Worm (Caenorhabditis elegans) whole organism, L4/young adult: ENCODE data around the gene Y49F6B.14.
"Not testable (repeated sequence)": the region's sequence is repeated elsewhere in the genome, so short reads cannot be mapped to it uniquely, and the experiment has no call there.

Experiments
- W03F9.2 ChIP-seq: fragments of 150-350 bp; optimal IDR thresholded peaks from 2 replicates; lab custom pipeline; 2014; ENCODE audit warnings: missing biosample characterization, missing genetic modification characterization
- dao-5 ChIP-seq: sonication (generic microtip); optimal IDR thresholded peaks from 2 replicates; lab custom pipeline; 2016; ENCODE audit warnings: missing genotype, missing genetic modification characterization, moderate library complexity, missing compliant biosample characterization
- him-1 ChIP-seq: sonication (generic microtip); optimal IDR thresholded peaks from 2 replicates; lab custom pipeline; 2016; ENCODE audit warnings: missing genotype, missing genetic modification reagents, missing genetic modification characterization, missing compliant biosample characterization

Y49F6B.14 gene

ce11 chrII:3499386-3499785 is 15.9 kb downstream of the Y49F6B.14 start, which contains the start of gene Y49F6B.9:
TSS of gene Y49F6B.9 (minus strand) at chrII:3499387.
- TF ChIP-seq him-1 (tag; lab: Kevin White, UChicago) (no peak), dao-5 (tag; lab: Kevin White, UChicago) (no peak), W03F9.2 (tag; lab: Kevin White, UChicago) (no peak)

ce11 chrII:3490797-3491196 is 24.5 kb downstream of the Y49F6B.14 start, which contains the start of gene fbxb-112:
TSS of gene fbxb-112 (plus strand) at chrII:3491097.
- not testable (repeated sequence) for TF ChIP-seq dao-5, W03F9.2, him-1 (tag; lab: Kevin White, UChicago)

ce11 chrII:3482231-3482630 is 33.1 kb downstream of the Y49F6B.14 start, which contains the start of gene smu-2:
TSS of gene smu-2 (plus strand) at chrII:3482408.
- TF ChIP-seq him-1 (tag; lab: Kevin White, UChicago) (no peak), dao-5 (tag; lab: Kevin White, UChicago) (no peak), W03F9.2 (tag; lab: Kevin White, UChicago) (no peak)

ce11 chrII:3481584-3481983 is 33.7 kb downstream of the Y49F6B.14 start, which contains the start of gene Y49F6B.8:
TSS of gene Y49F6B.8 (minus strand) at chrII:3481684.
- no peak for TF ChIP-seq W03F9.2 (tag; lab: Kevin White, UChicago)
- TF ChIP-seq him-1 (tag; lab: Kevin White, UChicago): no peak
- TF ChIP-seq dao-5 (tag; lab: Kevin White, UChicago): no peak

ce11 chrII:3477171-3477570 is 38.1 kb downstream of the Y49F6B.14 start, which contains the start of gene fbxb-104:
TSS of gene fbxb-104 (minus strand) at chrII:3477271.
- TF ChIP-seq dao-5 (tag; lab: Kevin White, UChicago) (no peak), him-1 (tag; lab: Kevin White, UChicago) (no peak), W03F9.2 (tag; lab: Kevin White, UChicago) (no peak)

ce11 chrII:3476536-3476935 is 38.7 kb downstream of the Y49F6B.14 start:
- no peak for TF ChIP-seq W03F9.2 (tag; lab: Kevin White, UChicago)
- no peak for TF ChIP-seq him-1 (tag; lab: Kevin White, UChicago)
- TF ChIP-seq dao-5 (tag; lab: Kevin White, UChicago): no peak

ce11 chrII:3473744-3474143 is 41.5 kb downstream of the Y49F6B.14 start, which contains the start of gene sdz-32:
TSS of gene sdz-32 (plus strand) at chrII:3474044.
- no peak for TF ChIP-seq him-1 (tag; lab: Kevin White, UChicago)
- no peak for TF ChIP-seq W03F9.2 (tag; lab: Kevin White, UChicago)
- no peak for TF ChIP-seq dao-5 (tag; lab: Kevin White, UChicago)

ce11 chrII:3472817-3473216 is 42.5 kb downstream of the Y49F6B.14 start, which contains the start of gene Y49F6B.6:
TSS of gene Y49F6B.6 (plus strand) at chrII:3473117.
- TF ChIP-seq dao-5 (tag; lab: Kevin White, UChicago): no peak
- TF ChIP-seq him-1 (tag; lab: Kevin White, UChicago): no peak
- TF ChIP-seq W03F9.2 (tag; lab: Kevin White, UChicago): no peak

ce11 chrII:3472316-3472715 is 43.0 kb downstream of the Y49F6B.14 start, which contains the start of gene Y49F6B.12:
TSS of gene Y49F6B.12 (minus strand) at chrII:3472416.
- TF ChIP-seq dao-5 (tag; lab: Kevin White, UChicago) (no peak), him-1 (tag; lab: Kevin White, UChicago) (no peak), W03F9.2 (tag; lab: Kevin White, UChicago) (no peak)

- TF ChIP-seq dao-5 (tag; lab: Kevin White, UChicago) (no peak), W03F9.2 (tag; lab: Kevin White, UChicago) (no peak), him-1 (tag; lab: Kevin White, UChicago) (no peak)
Observed at ce11 chrII:3471603-3472002, 43.7 kb downstream of the Y49F6B.14 start, which contains the start of gene Y49F6B.13. TSS of gene Y49F6B.13 (minus strand) at chrII:3471703.

- TF ChIP-seq him-1 (tag; lab: Kevin White, UChicago) (no peak), dao-5 (tag; lab: Kevin White, UChicago) (no peak), W03F9.2 (tag; lab: Kevin White, UChicago) (no peak)
Observed at ce11 chrII:3470549-3470948, 44.7 kb downstream of the Y49F6B.14 start, which contains the start of gene Y49F6B.20. TSS of gene Y49F6B.20 (minus strand) at chrII:3470649.
